Worm (Caenorhabditis elegans): ENCODE results near the gene srlf-24.
A peak's percentile ranks its signal among the peaks of the same experiment; 100 is the strongest.

ce11 chrIV:11125200-11125599 lies 19.6 kb upstream of the srlf-24 start:
- no peak for TF ChIP-seq nhr-237 (tag; optimal IDR thresholded peaks at IDR 0.05)
- no peak for TF ChIP-seq fos-1 (tag; optimal IDR thresholded peaks at IDR 0.05)
- TF ChIP-seq zag-1 (tag; optimal IDR thresholded peaks at IDR 0.05): peak; percentile 38
- TF ChIP-seq lin-39 (tag; optimal IDR thresholded peaks at IDR 0.05): no peak
- TF ChIP-seq skn-1 (tag; optimal IDR thresholded peaks at IDR 0.05): no peak
- TF ChIP-seq nhr-12 (tag; optimal IDR thresholded peaks at IDR 0.05): no peak
- TF ChIP-seq ztf-11 (tag; optimal IDR thresholded peaks at IDR 0.05): no peak
- no peak for TF ChIP-seq blmp-1 (tag; optimal IDR thresholded peaks at IDR 0.05; ENCODE audit: insufficient read depth)
- no peak for TF ChIP-seq elt-1 (tag; optimal IDR thresholded peaks at IDR 0.05)
- no peak for TF ChIP-seq ZK546.5 (tag; optimal IDR thresholded peaks at IDR 0.05)

Measured in whole organism, L2 larva.